Worm (Caenorhabditis elegans) whole organism, L2 larva: ENCODE results near the gene mif-1.

ENCODE experiments used
- C34F6.9 ChIP-seq: fragments of 150-350 bp; optimal IDR thresholded peaks from 2 replicates; lab custom pipeline; 2014; ENCODE audit warnings: missing biosample characterization, missing genetic modification characterization
- R02D3.7 ChIP-seq: fragments of 150-350 bp; optimal IDR thresholded peaks from 2 replicates; lab custom pipeline; 2014; ENCODE audit warnings: missing biosample characterization, missing genetic modification characterization
- Y55F3AM.14 ChIP-seq: fragments of 200-800 bp; sonication (Bioruptor generic); optimal IDR thresholded peaks from 2 replicates; lab custom pipeline; 2018; ENCODE audit warnings: mild to moderate bottlenecking, missing genetic modification characterization, missing compliant biosample characterization
- ama-1 ChIP-seq: fragments of 150-350 bp; optimal IDR thresholded peaks from 2 replicates; lab custom pipeline; 2018; ENCODE audit warnings: inconsistent platforms
- blmp-1 ChIP-seq: sonication (generic microtip); optimal IDR thresholded peaks from 2 replicates; lab custom pipeline; 2017; ENCODE audit warnings: missing genetic modification characterization, mild to moderate bottlenecking, missing compliant biosample characterization, antibody characterized with exemption, moderate library complexity; ENCODE audit not compliant: insufficient read depth
- ceh-82 ChIP-seq: fragments of 150-350 bp; optimal IDR thresholded peaks from 2 replicates; lab custom pipeline; 2014; ENCODE audit warnings: missing biosample characterization, missing genetic modification characterization
- crh-2 ChIP-seq: sonication (generic microtip); optimal IDR thresholded peaks from 2 replicates; lab custom pipeline; 2017; ENCODE audit warnings: missing biosample characterization, missing genetic modification characterization
- dmd-4 ChIP-seq: sonication (generic microtip); optimal IDR thresholded peaks from 2 replicates; lab custom pipeline; 2017; ENCODE audit warnings: missing biosample characterization, missing genetic modification characterization
- egl-27 ChIP-seq: sonication (generic microtip); optimal IDR thresholded peaks from 3 replicates; lab custom pipeline; 2017; ENCODE audit warnings: missing biosample characterization, missing genetic modification reagents, missing genetic modification characterization
- gmeb-1 ChIP-seq: fragments of 150-350 bp; optimal IDR thresholded peaks from 2 replicates; lab custom pipeline; 2014; ENCODE audit warnings: missing biosample characterization, missing genetic modification characterization
- lin-39 ChIP-seq: fragments of 150-350 bp; optimal IDR thresholded peaks from 2 replicates; lab custom pipeline; 2014; ENCODE audit warnings: missing biosample characterization, missing genetic modification reagents, missing genetic modification characterization
- mdl-1 ChIP-seq, 2 experiments: fragments of 150-350 bp in 1 of 2; sonication (generic microtip) in 1 of 2; optimal IDR thresholded peaks; 2 replicates each; lab custom pipeline; 2017; ENCODE audit warnings: missing biosample characterization in 2 of 2, missing genetic modification characterization in 2 of 2
- nhr-10 ChIP-seq: sonication (generic microtip); optimal IDR thresholded peaks from 2 replicates; lab custom pipeline; 2017; ENCODE audit warnings: missing biosample characterization, missing genetic modification characterization
- nhr-11 ChIP-seq: fragments of 150-350 bp; optimal IDR thresholded peaks from 2 replicates; lab custom pipeline; 2014; ENCODE audit warnings: missing biosample characterization, missing genetic modification characterization
- nhr-237 ChIP-seq: fragments of 150-350 bp; optimal IDR thresholded peaks from 2 replicates; lab custom pipeline; 2014; ENCODE audit warnings: missing biosample characterization, missing genetic modification characterization
- nhr-77 ChIP-seq: fragments of 150-350 bp; optimal IDR thresholded peaks from 2 replicates; lab custom pipeline; 2014; ENCODE audit warnings: missing biosample characterization, missing genetic modification characterization
- sem-4 ChIP-seq: fragments of 150-350 bp; optimal IDR thresholded peaks from 2 replicates; lab custom pipeline; 2014; ENCODE audit warnings: missing biosample characterization, missing genetic modification reagents, missing genetic modification characterization
- sma-3 ChIP-seq: sonication (generic microtip); optimal IDR thresholded peaks from 2 replicates; lab custom pipeline; 2016; ENCODE audit warnings: missing genetic modification reagents, missing genetic modification characterization, missing compliant biosample characterization
- ztf-11 ChIP-seq: sonication (generic microtip); optimal IDR thresholded peaks from 2 replicates; lab custom pipeline; 2017; ENCODE audit warnings: missing biosample characterization, missing genetic modification characterization
- ztf-4 ChIP-seq: fragments of 150-350 bp; optimal IDR thresholded peaks from 2 replicates; lab custom pipeline; 2014; ENCODE audit warnings: missing biosample characterization, missing genetic modification characterization

The mif-1 gene

DNA sequence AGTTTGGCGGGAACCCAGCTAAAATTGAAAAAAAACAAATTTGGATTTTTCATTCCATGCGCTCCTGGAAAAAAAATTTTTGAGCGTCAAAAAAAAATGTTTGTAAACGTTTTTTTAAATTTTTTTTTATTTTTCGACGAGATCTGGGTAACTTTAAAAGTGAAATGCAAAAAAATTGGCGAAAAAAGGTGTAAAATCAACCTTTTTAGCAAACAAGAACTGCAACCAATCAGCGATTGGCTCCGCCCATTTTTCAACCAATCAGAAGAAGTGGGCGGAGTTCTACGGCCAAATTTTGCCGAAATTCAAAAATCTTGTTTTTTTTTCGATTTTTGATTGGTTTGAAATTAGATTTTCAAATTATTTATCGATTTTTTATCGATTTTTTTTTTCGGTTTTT is 47.6 kb downstream of the mif-1 start:
- no peak for TF ChIP-seq C34F6.9
- no peak for TF ChIP-seq nhr-10

ce11 chrIII:11896652-11897051 is 48.7 kb downstream of the mif-1 start:
- no peak for TF ChIP-seq ama-1 (lab: Kevin White, UChicago)
- TF ChIP-seq nhr-10, result no peak
- no peak for TF ChIP-seq lin-39 (tag; lab: Kevin White, UChicago)
- TF ChIP-seq mdl-1 (tag; optimal IDR thresholded peaks at IDR 0.05; lab: Kevin White, UChicago), result no peak
- no peak for TF ChIP-seq ceh-82
- no peak for TF ChIP-seq ztf-4 (tag; lab: Kevin White, UChicago)
- no peak for TF ChIP-seq Y55F3AM.14 (GFP tag; lab: Kevin White, UChicago)
- no peak for TF ChIP-seq nhr-11
- TF ChIP-seq dmd-4, result no peak
- no peak for TF ChIP-seq nhr-77 (tag; lab: Kevin White, UChicago)
- TF ChIP-seq ztf-11, result no peak
- TF ChIP-seq blmp-1 (tag; lab: Kevin White, UChicago), result no peak
- no peak for TF ChIP-seq R02D3.7
- no peak for TF ChIP-seq egl-27
- TF ChIP-seq sma-3, result no peak
- no peak for TF ChIP-seq gmeb-1 (tag; lab: Kevin White, UChicago)
- TF ChIP-seq crh-2 (tag; lab: Kevin White, UChicago), result no peak
- no peak for TF ChIP-seq sem-4 (tag; lab: Kevin White, UChicago)

DNA sequence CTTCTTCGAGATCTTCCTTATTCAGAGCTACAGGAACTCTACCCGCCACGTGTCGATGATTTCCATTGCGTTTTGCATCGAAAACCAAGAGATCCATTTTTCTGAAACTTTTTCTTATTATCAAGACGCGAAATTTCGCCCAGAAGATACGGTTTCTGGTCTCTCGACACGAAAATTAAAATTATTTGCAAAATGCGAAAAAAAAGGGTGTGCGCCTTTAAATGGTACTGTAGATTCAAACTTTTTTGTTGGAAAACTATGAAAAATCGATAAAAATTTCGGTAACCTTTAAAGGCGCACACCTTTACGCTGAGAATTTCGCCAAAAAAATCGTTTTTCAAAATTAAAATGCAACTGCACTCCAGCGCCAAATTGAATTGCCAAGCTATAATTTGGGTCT is 50.2 kb downstream of the mif-1 start, which contains the start of gene tsen-2:
Gene tsen-2 (minus strand): TSS at position 101 of the 400 bp plus-strand sequence.
- no peak for TF ChIP-seq nhr-237
- no peak for TF ChIP-seq ztf-11
